Worm (Caenorhabditis elegans) whole organism, young adult: ENCODE results near the gene C31H2.3.

Experiments
- K11D2.4 ChIP-seq: fragments of 200-800 bp; sonication (Bioruptor generic); IDR thresholded peaks from 2 replicates; pipeline ENCODE4 v1.3.6; 2022; ENCODE audit warnings: missing genetic modification reagents, missing genetic modification characterization, missing compliant biosample characterization
- ama-1 ChIP-seq, 3 experiments: fragments of 150-350 bp in 1 of 3; sonication (generic microtip) in 2 of 3; optimal IDR thresholded peaks; 2 replicates each; lab custom pipeline; 2014 to 2018; ENCODE audit warnings: missing biosample characterization in 2 of 3, missing genetic modification characterization in 2 of 3, missing genetic modification reagents in 2 of 3
- athp-1 ChIP-seq: sonication (generic microtip); optimal IDR thresholded peaks from 2 replicates; lab custom pipeline; 2017; ENCODE audit warnings: mild to moderate bottlenecking, missing genetic modification characterization, missing compliant biosample characterization
- let-526 ChIP-seq: fragments of 200-800 bp; sonication (Bioruptor generic); IDR thresholded peaks from 2 replicates; pipeline ENCODE4 v1.3.6; 2022; ENCODE audit warnings: missing genetic modification reagents, missing genetic modification characterization, missing compliant biosample characterization
- lin-35 ChIP-seq, 3 experiments: fragments of 150-350 bp in 2 of 3; sonication (generic microtip) in 1 of 3; optimal IDR thresholded peaks; 2 replicates each; lab custom pipeline; 2014 to 2018; ENCODE audit warnings: missing biosample characterization in 3 of 3, missing genetic modification characterization in 3 of 3, missing genetic modification reagents in 3 of 3
- lin-54 ChIP-seq: fragments of 200-800 bp; sonication (Bioruptor generic); optimal IDR thresholded peaks from 2 replicates; lab custom pipeline; 2018; ENCODE audit warnings: mild to moderate bottlenecking, missing genetic modification characterization, missing compliant biosample characterization
- lsy-27 ChIP-seq: sonication (generic microtip); optimal IDR thresholded peaks from 2 replicates; lab custom pipeline; 2017; ENCODE audit warnings: missing genetic modification characterization, mild to moderate bottlenecking, missing compliant biosample characterization, antibody characterized with exemption, missing genotype, borderline replicate concordance; ENCODE audit not compliant: insufficient read depth
- nhr-120 ChIP-seq: fragments of 200-800 bp; sonication (Bioruptor generic); IDR thresholded peaks from 2 replicates; pipeline ENCODE4 v1.3.6; 2022; ENCODE audit warnings: missing genetic modification characterization, missing compliant biosample characterization
- snpc-4 ChIP-seq, 5 experiments: fragments of 150-350 bp in 1 of 5; sonication (generic microtip) in 4 of 5; optimal IDR thresholded peaks; 2 replicates each; lab custom pipeline; 2014 to 2018; ENCODE audit warnings: missing genetic modification characterization in 5 of 5, missing biosample characterization in 3 of 5, antibody characterized with exemption in 2 of 5, mild to moderate bottlenecking in 2 of 5, missing compliant biosample characterization in 2 of 5, missing genotype in 2 of 5, moderate library complexity in 2 of 5, missing genetic modification reagents in 1 of 5

DNA sequence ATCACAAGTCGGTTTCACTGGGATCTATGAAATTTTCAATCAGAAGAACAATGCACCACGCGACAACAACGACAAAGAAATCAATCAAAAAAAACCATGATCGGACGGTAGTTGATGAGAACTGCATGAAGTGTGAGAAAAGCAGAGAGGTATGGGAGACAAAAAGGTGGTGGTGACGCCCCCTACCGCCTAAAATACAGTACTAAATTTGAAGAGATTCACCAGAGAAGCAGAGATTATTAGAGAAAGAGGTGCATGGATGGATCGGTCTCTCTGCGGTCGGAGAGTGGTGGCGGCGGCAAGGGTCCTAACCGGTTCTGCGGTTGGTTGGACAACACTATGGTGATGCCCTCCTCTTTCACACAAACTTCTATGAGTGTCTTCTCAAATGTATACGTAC lies 34.9 kb downstream of the C31H2.3 start:
- TF ChIP-seq snpc-4 (GFP tag; optimal IDR thresholded peaks at IDR 0.05; lab: Kevin White, UChicago) (no peak), snpc-4 (tag; optimal IDR thresholded peaks at IDR 0.05; lab: Kevin White, UChicago) (no peak), athp-1 (tag; lab: Kevin White, UChicago) (no peak), K11D2.4 (GFP tag; lab: Robert Waterston, UW) (no peak), lin-35 (GFP tag; optimal IDR thresholded peaks at IDR 0.05; lab: Kevin White, UChicago) (no peak), lin-54 (no peak), lsy-27 (tag; lab: Kevin White, UChicago) (no peak), ama-1 (optimal IDR thresholded peaks at IDR 0.05; lab: Kevin White, UChicago) (no peak), ama-1 (GFP tag; optimal IDR thresholded peaks at IDR 0.05; lab: Kevin White, UChicago) (no peak), nhr-120 (no peak), let-526 (GFP tag; lab: Robert Waterston, UW) (no peak)
